Fruit fly (Drosophila melanogaster): ENCODE results near the gene Asciz.

- no peak for TF ChIP-seq psq (optimal IDR thresholded peaks at IDR 0.05)
- no peak for TF ChIP-seq usp (GFP tag; optimal IDR thresholded peaks at IDR 0.05)
- no peak for TF ChIP-seq pan (optimal IDR thresholded peaks at IDR 0.05)
- TF ChIP-seq Dll (optimal IDR thresholded peaks at IDR 0.05): no peak
- TF ChIP-seq EcR (GFP tag; optimal IDR thresholded peaks at IDR 0.05): no peak
Measured at dm6 chr3L:3186364-3186763, 20.3 kb upstream of the Asciz start, which contains the start of gene CG32284.

Data from whole organism.